Fruit fly (Drosophila melanogaster) whole organism, prepupa: ENCODE data around the gene Dhc62B.

Source experiments
- CG6792 ChIP-seq: fragments of 200-800 bp; sonication (Bioruptor generic); optimal IDR thresholded peaks from 3 replicates; lab custom pipeline; 2016; ENCODE audit warnings: missing biosample characterization, missing genetic modification characterization
- Ets96B ChIP-seq: fragments of 200-800 bp; optimal IDR thresholded peaks from 2 replicates; lab custom pipeline; 2019; ENCODE audit warnings: missing biosample characterization, mild to moderate bottlenecking, missing genetic modification characterization, moderate library complexity
- achi ChIP-seq: fragments of 200-800 bp; sonication (Bioruptor generic); optimal IDR thresholded peaks from 3 replicates; lab custom pipeline; 2016; ENCODE audit warnings: missing biosample characterization, missing genetic modification characterization
- eg ChIP-seq: fragments of 200-800 bp; sonication (Bioruptor generic); IDR thresholded peaks from 3 replicates; pipeline ENCODE4 v1.3.6; 2022; ENCODE audit warnings: missing biosample characterization, missing genetic modification characterization
- fd85E ChIP-seq: fragments of 200-800 bp; sonication (Bioruptor generic); optimal IDR thresholded peaks from 3 replicates; lab custom pipeline; 2016; ENCODE audit warnings: missing biosample characterization, missing genetic modification characterization
- net ChIP-seq: fragments of 200-800 bp; sonication (Bioruptor generic); optimal IDR thresholded peaks from 3 replicates; lab custom pipeline; 2016; ENCODE audit warnings: missing biosample characterization, missing genetic modification characterization

dm6 chr3L:1723053-1723452 lies 48.5 kb downstream of the Dhc62B start, which contains the start of gene CG18171:
- TF ChIP-seq Ets96B (tag; lab: Kevin White, UChicago) (no peak), fd85E (GFP tag; lab: Kevin White, UChicago) (no peak), CG6792 (GFP tag; lab: Kevin White, UChicago) (no peak), achi (GFP tag; lab: Kevin White, UChicago) (no peak), net (no peak), eg (GFP tag; lab: Robert Waterston, UW) (no peak)
